Fruit fly (Drosophila melanogaster): ENCODE measurements around the gene I-t.

Gene I-t

dm6 chr3R:11673955-11674663, 29.7 kb upstream of the I-t start, which contains the start of gene CG14715 (continued):
- TF ChIP-seq ranshi (GFP tag; IDR thresholded peaks at IDR 0.05) (peak; percentile 64), CG14710 (tag; optimal IDR thresholded peaks at IDR 0.05) (peak; percentile 86), h (optimal IDR thresholded peaks at IDR 0.05) (no peak), CG10147 (GFP tag; optimal IDR thresholded peaks at IDR 0.05) (no peak), CG11085 (GFP tag; IDR thresholded peaks at IDR 0.05) (no peak), vnd (GFP tag; IDR thresholded peaks at IDR 0.05; ENCODE audit: partially characterized antibody) (no peak), Hmx (GFP tag; optimal IDR thresholded peaks at IDR 0.05) (no peak), lov (optimal IDR thresholded peaks at IDR 0.05) (no peak), lov (GFP tag; IDR thresholded peaks at IDR 0.05) (no peak), CG11723 (GFP tag; optimal IDR thresholded peaks at IDR 0.05) (no peak), gro (GFP tag; optimal IDR thresholded peaks at IDR 0.05) (peak; percentile 28), CG4328 (GFP tag; optimal IDR thresholded peaks at IDR 0.05) (no peak), zf30C (GFP tag; optimal IDR thresholded peaks at IDR 0.05) (no peak), chinmo (GFP tag; IDR thresholded peaks at IDR 0.05; ENCODE audit: partially characterized antibody) (no peak), chn (GFP tag; optimal IDR thresholded peaks at IDR 0.05) (peak; percentile 53), tin (GFP tag; optimal IDR thresholded peaks at IDR 0.05) (peak; percentile 44), CG12104 (GFP tag; optimal IDR thresholded peaks at IDR 0.05) (no peak), org-1 (GFP tag; optimal IDR thresholded peaks at IDR 0.05) (no peak), HLH4C (GFP tag; IDR thresholded peaks at IDR 0.05; ENCODE audit: partially characterized antibody) (no peak), CG32772 (GFP tag; IDR thresholded peaks at IDR 0.05) (no peak), Dip2 (GFP tag; IDR thresholded peaks at IDR 0.05) (no peak), CG3726 (GFP tag; IDR thresholded peaks at IDR 0.05) (no peak), HmgD (GFP tag; optimal IDR thresholded peaks at IDR 0.05) (peak; percentile 32), CG14667 (GFP tag; IDR thresholded peaks at IDR 0.05) (0 out of 2 replicates have a peak, but pooled peaks have one; percentile 7), gsb-n (tag; optimal IDR thresholded peaks at IDR 0.05) (no peak), Atf6 (GFP tag; IDR thresholded peaks at IDR 0.05) (peak; percentile 34; the same call in 1 of the 2 replicates), CG7556 (GFP tag; optimal IDR thresholded peaks at IDR 0.05) (peak; percentile 7), CG30020 (tag; optimal IDR thresholded peaks at IDR 0.05) (peak; percentile 55), prd (optimal IDR thresholded peaks at IDR 0.05) (no peak), prd (GFP tag; IDR thresholded peaks at IDR 0.05) (peak; percentile 71), CG2712 (tag; optimal IDR thresholded peaks at IDR 0.05) (peak; percentile 58), CG1832 (GFP tag; optimal IDR thresholded peaks at IDR 0.05) (no peak), amos (GFP tag; IDR thresholded peaks at IDR 0.05; ENCODE audit: partially characterized antibody) (no peak; the same call in 1 of the 2 replicates), CG5180 (GFP tag; optimal IDR thresholded peaks at IDR 0.05) (no peak), B-H2 (GFP tag; optimal IDR thresholded peaks at IDR 0.05) (no peak), CG2875 (GFP tag; optimal IDR thresholded peaks at IDR 0.05) (no peak), Six4 (GFP tag; optimal IDR thresholded peaks at IDR 0.05) (no peak), CG8478 (optimal IDR thresholded peaks at IDR 0.05) (no peak), cg (GFP tag; optimal IDR thresholded peaks at IDR 0.05) (no peak), dpn (GFP tag; optimal IDR thresholded peaks at IDR 0.05) (peak; percentile 42 to 52), CG16813 (GFP tag; IDR thresholded peaks at IDR 0.05; ENCODE audit: partially characterized antibody) (peak; percentile 58), CG16779 (GFP tag; IDR thresholded peaks at IDR 0.05) (no peak), CG6254 (GFP tag; optimal IDR thresholded peaks at IDR 0.05) (no peak), Xbp1 (GFP tag; optimal IDR thresholded peaks at IDR 0.05) (peak; percentile 67), CG8388 (GFP tag; optimal IDR thresholded peaks at IDR 0.05) (peak; percentile 34), bab2 (GFP tag; optimal IDR thresholded peaks at IDR 0.05) (peak; percentile 43), CG8281 (tag; optimal IDR thresholded peaks at IDR 0.05) (no peak), slou (GFP tag; optimal IDR thresholded peaks at IDR 0.05) (no peak), CG15269 (tag; optimal IDR thresholded peaks at IDR 0.05) (peak; percentile 36), crc (GFP tag; optimal IDR thresholded peaks at IDR 0.05) (no peak), ham (GFP tag; IDR thresholded peaks at IDR 0.05) (no peak)
